Worm (Caenorhabditis elegans) whole organism, mixed stage, embryonic: ENCODE results near the gene ZK1240.8.

Source experiments
- bed-3 ChIP-seq: fragments of 200-800 bp; sonication (Bioruptor generic); optimal IDR thresholded peaks from 3 replicates; lab custom pipeline; 2018; ENCODE audit warnings: mild to moderate bottlenecking, missing genetic modification characterization, moderate library complexity, missing compliant biosample characterization
- ces-1 ChIP-seq: fragments of 150-350 bp; optimal IDR thresholded peaks from 2 replicates; lab custom pipeline; 2014; ENCODE audit warnings: missing biosample characterization, missing genetic modification reagents, missing genetic modification characterization
- elt-3 ChIP-seq: fragments of 150-350 bp; optimal IDR thresholded peaks from 2 replicates; lab custom pipeline; 2014; ENCODE audit warnings: missing biosample characterization, missing genetic modification characterization
- mab-5 ChIP-seq: fragments of 150-350 bp; optimal IDR thresholded peaks from 2 replicates; lab custom pipeline; 2014; ENCODE audit warnings: missing biosample characterization, missing genetic modification characterization
- mls-2 ChIP-seq: sonication (generic microtip); optimal IDR thresholded peaks from 2 replicates; lab custom pipeline; 2016; ENCODE audit warnings: mild to moderate bottlenecking, missing genetic modification characterization, moderate library complexity, missing compliant biosample characterization
- nhr-28 ChIP-seq: fragments of 150-350 bp; optimal IDR thresholded peaks from 2 replicates; lab custom pipeline; 2014; ENCODE audit warnings: missing biosample characterization, missing genetic modification characterization
- sem-2 ChIP-seq: fragments of 200-800 bp; sonication (Bioruptor generic); optimal IDR thresholded peaks from 2 replicates; lab custom pipeline; 2018; ENCODE audit warnings: mild to moderate bottlenecking, missing genetic modification characterization, missing compliant biosample characterization
- tbx-8 ChIP-seq: fragments of 200-800 bp; sonication (Bioruptor generic); optimal IDR thresholded peaks from 2 replicates; lab custom pipeline; 2018; ENCODE audit warnings: mild to moderate bottlenecking, missing genetic modification characterization, moderate library complexity, missing compliant biosample characterization

ce11 chrII:2284703-2285102 is 44.2 kb downstream of the ZK1240.8 start:
- TF ChIP-seq nhr-28 (tag; lab: Kevin White, UChicago) (no peak), elt-3 (tag; lab: Kevin White, UChicago) (no peak), mab-5 (tag; lab: Kevin White, UChicago) (no peak), tbx-8 (no peak), ces-1 (no peak), mls-2 (tag; lab: Kevin White, UChicago) (no peak), sem-2 (GFP tag; lab: Kevin White, UChicago) (no peak), bed-3 (GFP tag; lab: Kevin White, UChicago) (no peak)
